Fruit fly (Drosophila melanogaster) whole organism, wandering third instar larva: ENCODE results near the gene AIF.

Experiments
- Abd-B ChIP-seq: fragments of >200 bp; optimal IDR thresholded peaks from 2 replicates; lab custom pipeline; 2017; ENCODE audit warnings: missing biosample characterization, missing genetic modification characterization
- CG32264 ChIP-seq: fragments of 200-800 bp; sonication (Bioruptor generic); optimal IDR thresholded peaks from 2 replicates; lab custom pipeline; 2016; ENCODE audit warnings: missing biosample characterization, missing genetic modification characterization
- CG9705 ChIP-seq: fragments of 200-800 bp; sonication (Bioruptor generic); optimal IDR thresholded peaks from 2 replicates; lab custom pipeline; 2018; ENCODE audit warnings: missing biosample characterization, mild to moderate bottlenecking, missing genetic modification characterization
- Dfd ChIP-seq: fragments of >200 bp; optimal IDR thresholded peaks from 2 replicates; lab custom pipeline; 2017; ENCODE audit warnings: missing biosample characterization, missing genetic modification characterization
- Dif ChIP-seq: fragments of 200-275, 200-300 bp; sonication (Bioruptor generic); optimal IDR thresholded peaks from 2 replicates; lab custom pipeline; 2018; ENCODE audit warnings: missing biosample characterization, missing genetic modification characterization; ENCODE audit not compliant: partially characterized antibody
- GATAd ChIP-seq: sonication (Bioruptor generic); optimal IDR thresholded peaks from 2 replicates; lab custom pipeline; 2016; ENCODE audit warnings: missing biosample characterization, missing genetic modification characterization
- HLH106 ChIP-seq: fragments of 200-800 bp; optimal IDR thresholded peaks from 3 replicates; lab custom pipeline; 2019; ENCODE audit warnings: missing biosample characterization, mild to moderate bottlenecking, missing genetic modification characterization, moderate library complexity
- Hnf4 ChIP-seq: fragments of 200-800 bp; sonication (Bioruptor generic); optimal IDR thresholded peaks from 2 replicates; lab custom pipeline; 2016; ENCODE audit warnings: missing biosample characterization, mild to moderate bottlenecking, missing genetic modification characterization
- Hr78 ChIP-seq: fragments of >200 bp; optimal IDR thresholded peaks from 2 replicates; lab custom pipeline; 2017; ENCODE audit warnings: missing biosample characterization, missing genetic modification characterization
- Jra ChIP-seq: sonication (Bioruptor generic); optimal IDR thresholded peaks from 2 replicates; lab custom pipeline; 2016; ENCODE audit warnings: missing biosample characterization, missing genetic modification characterization
- Mio ChIP-seq: sonication (Bioruptor generic); optimal IDR thresholded peaks from 2 replicates; lab custom pipeline; 2016; ENCODE audit warnings: missing biosample characterization, missing genetic modification characterization
- Myc ChIP-seq: fragments of >200 bp; optimal IDR thresholded peaks from 2 replicates; lab custom pipeline; 2017
- N ChIP-seq: fragments of >200 bp; optimal IDR thresholded peaks from 2 replicates; lab custom pipeline; 2018; ENCODE audit warnings: missing biosample characterization, missing external identifiers, missing genetic modification characterization
- OdsH ChIP-seq: fragments of 200-800 bp; sonication (Bioruptor generic); optimal IDR thresholded peaks from 2 replicates; lab custom pipeline; 2016; ENCODE audit warnings: missing biosample characterization, mild to moderate bottlenecking, missing genetic modification characterization
- Rel ChIP-seq, 2 experiments: fragments of 200-800 bp; sonication (Bioruptor generic) in 1 of 2; optimal IDR thresholded peaks; 2 replicates in 1 of 2; 3 replicates in 1 of 2; lab custom pipeline; 2016 to 2019; ENCODE audit warnings: mild to moderate bottlenecking in 2 of 2, missing biosample characterization in 2 of 2, missing genetic modification characterization in 2 of 2, moderate library complexity in 1 of 2
- Sp1 ChIP-seq: fragments of 200-800 bp; sonication (Bioruptor generic); optimal IDR thresholded peaks from 3 replicates; lab custom pipeline; 2019; ENCODE audit warnings: missing biosample characterization, mild to moderate bottlenecking, missing genetic modification characterization, moderate library complexity
- Vsx2 ChIP-seq: fragments of 200-300, 225-300 bp; sonication (Bioruptor generic); optimal IDR thresholded peaks from 2 replicates; lab custom pipeline; 2018; ENCODE audit warnings: missing biosample characterization, missing genetic modification characterization; ENCODE audit not compliant: partially characterized antibody
- br ChIP-seq: fragments of 200-800 bp; sonication (Bioruptor generic); optimal IDR thresholded peaks from 2 replicates; lab custom pipeline; 2016; ENCODE audit warnings: missing biosample characterization, missing genetic modification characterization
- brk ChIP-seq: fragments of 200-800 bp; sonication (Bioruptor generic); optimal IDR thresholded peaks from 2 replicates; lab custom pipeline; 2016; ENCODE audit warnings: missing biosample characterization, mild to moderate bottlenecking, missing genetic modification characterization
- dl ChIP-seq, 2 experiments: fragments of 175-275, 200-275 bp in 1 of 2; fragments of 200-275 bp in 1 of 2; sonication (Bioruptor generic); optimal IDR thresholded peaks; lab custom pipeline; 2018; ENCODE audit warnings: mild to moderate bottlenecking in 2 of 2, missing biosample characterization in 2 of 2, missing genetic modification characterization in 2 of 2, moderate library complexity in 2 of 2; ENCODE audit not compliant: partially characterized antibody in 2 of 2, insufficient read depth in 1 of 2
- dmrt93B ChIP-seq: fragments of 200-800 bp; sonication (Bioruptor generic); optimal IDR thresholded peaks from 2 replicates; lab custom pipeline; 2018; ENCODE audit warnings: missing biosample characterization, mild to moderate bottlenecking, missing genetic modification characterization
- dsf ChIP-seq: sonication (Bioruptor generic); optimal IDR thresholded peaks from 2 replicates; lab custom pipeline; 2016; ENCODE audit warnings: missing biosample characterization, missing genetic modification characterization, borderline replicate concordance
- ey ChIP-seq: fragments of 200-800 bp; sonication (Bioruptor generic); optimal IDR thresholded peaks from 2 replicates; lab custom pipeline; 2016; ENCODE audit warnings: missing biosample characterization, missing genetic modification characterization
- foxo ChIP-seq, 2 experiments: fragments of 200-800 bp; sonication (Bioruptor generic); optimal IDR thresholded peaks; 2 replicates in 1 of 2; 3 replicates in 1 of 2; lab custom pipeline; 2016 to 2017; ENCODE audit warnings: missing biosample characterization in 2 of 2, missing genetic modification characterization in 2 of 2
- fru ChIP-seq: fragments of 200-800 bp; sonication (Bioruptor generic); optimal IDR thresholded peaks from 3 replicates; lab custom pipeline; 2016; ENCODE audit warnings: missing biosample characterization, mild to moderate bottlenecking, missing genetic modification characterization
- h ChIP-seq: fragments of 200-800 bp; sonication (Bioruptor generic); optimal IDR thresholded peaks from 3 replicates; lab custom pipeline; 2016; ENCODE audit warnings: missing biosample characterization, mild to moderate bottlenecking, missing genetic modification characterization
- jim ChIP-seq: fragments of 175-275, 200-325 bp; sonication (Bioruptor generic); optimal IDR thresholded peaks from 2 replicates; lab custom pipeline; 2016; ENCODE audit warnings: missing biosample characterization, mild to moderate bottlenecking, missing genetic modification characterization
- lola ChIP-seq: fragments of >200 bp; optimal IDR thresholded peaks from 2 replicates; lab custom pipeline; 2017; ENCODE audit warnings: missing biosample characterization, missing genetic modification characterization
- pan ChIP-seq: fragments of >200 bp; optimal IDR thresholded peaks from 2 replicates; lab custom pipeline; 2017
- psq ChIP-seq: fragments of 200-800 bp; sonication (Bioruptor generic); optimal IDR thresholded peaks from 3 replicates; lab custom pipeline; 2017; ENCODE audit warnings: missing biosample characterization, mild to moderate bottlenecking, missing genetic modification characterization, moderate library complexity
- rgr ChIP-seq: fragments of 200-800 bp; sonication (Bioruptor generic); optimal IDR thresholded peaks from 3 replicates; lab custom pipeline; 2016; ENCODE audit warnings: missing biosample characterization, mild to moderate bottlenecking, missing genetic modification characterization
- sage ChIP-seq: fragments of 200-800 bp; sonication (Bioruptor generic); optimal IDR thresholded peaks from 2 replicates; lab custom pipeline; 2016; ENCODE audit warnings: missing biosample characterization, mild to moderate bottlenecking, missing genetic modification characterization
- sv ChIP-seq: fragments of 200-800 bp; sonication (Bioruptor generic); optimal IDR thresholded peaks from 3 replicates; lab custom pipeline; 2016; ENCODE audit warnings: missing biosample characterization, missing genetic modification characterization
- tai ChIP-seq: sonication (Bioruptor generic); optimal IDR thresholded peaks from 2 replicates; lab custom pipeline; 2016; ENCODE audit warnings: missing biosample characterization, missing genetic modification characterization
- usp ChIP-seq: fragments of >200 bp; optimal IDR thresholded peaks from 2 replicates; lab custom pipeline; 2017; ENCODE audit warnings: missing biosample characterization, missing genetic modification characterization

AIF gene

DNA sequence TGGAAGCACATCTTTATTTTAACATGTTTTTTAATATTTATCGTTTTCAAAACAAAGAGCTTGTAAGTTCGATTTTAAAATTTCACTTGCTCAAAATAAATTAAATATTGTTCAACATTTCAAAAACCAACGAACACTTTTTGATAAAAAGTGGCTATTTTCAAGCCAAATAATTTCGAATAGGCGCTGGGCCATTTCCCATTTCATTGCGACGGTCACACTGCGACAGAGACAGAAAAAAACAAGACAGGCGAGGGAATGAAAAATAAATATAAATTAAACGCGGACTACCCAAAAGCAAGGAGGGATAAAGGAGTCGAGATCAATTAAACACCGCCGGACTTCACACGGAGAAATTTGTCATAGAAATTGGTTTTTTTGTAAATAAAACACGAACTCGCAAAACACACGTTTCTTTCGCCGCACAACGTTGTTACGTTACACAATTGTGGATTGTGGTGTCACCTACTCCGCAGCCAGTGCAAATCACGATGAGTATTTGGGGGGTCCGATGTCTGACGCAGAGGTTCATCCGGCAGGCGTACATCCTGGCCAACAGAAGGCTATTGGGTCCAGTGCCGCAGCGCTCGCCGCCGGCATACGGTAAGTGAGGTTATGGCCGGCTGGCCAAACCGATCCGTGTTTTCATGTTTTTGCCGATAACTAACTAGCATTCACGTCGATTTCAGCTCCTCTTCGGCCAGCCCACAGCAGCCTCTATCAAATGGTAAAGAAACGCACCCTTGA, at the start of gene AIF:
Gene AIF, plus strand, starts transcription at position 211 of the 747 bp plus-strand sequence.
- TF ChIP-seq HLH106 (tag; lab: Kevin White, UChicago) (no peak), Myc (lab: Kevin White, UChicago) (peak; percentile 44), pan (lab: Kevin White, UChicago) (no peak)

DNA sequence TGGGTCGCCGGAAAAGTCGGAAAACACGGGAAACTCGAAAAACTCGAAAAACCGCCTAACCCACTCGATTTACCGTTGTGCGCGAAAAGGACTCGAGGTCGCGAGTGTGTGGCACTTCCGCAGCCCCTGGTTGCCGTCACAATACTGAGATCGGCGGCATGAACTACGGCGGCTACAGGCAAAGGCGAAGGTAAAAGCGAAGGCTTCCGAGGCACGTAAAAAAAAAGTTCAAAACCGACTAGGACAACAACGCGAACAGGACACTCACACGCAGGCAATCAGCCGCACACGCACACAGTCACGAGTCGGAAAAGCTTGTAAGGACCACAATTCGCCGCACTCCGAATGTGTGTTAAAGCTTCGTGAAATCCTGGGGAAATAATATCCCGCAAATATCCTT, 41.8 kb upstream of the AIF start, which contains the start of gene dpr3:
Gene dpr3, minus strand, starts transcription at position 133 of the 400 bp plus-strand sequence.
- TF ChIP-seq Hr78 (no peak), Abd-B (GFP tag; lab: Kevin White, UChicago) (no peak), fru (no peak), Dfd (no peak), OdsH (GFP tag; lab: Kevin White, UChicago) (no peak), lola (no peak), jim (no peak), dl (GFP tag; optimal IDR thresholded peaks at IDR 0.05; lab: Kevin White, UChicago; ENCODE audit: insufficient read depth in 1 of 2, partially characterized antibody in 2 of 2) (no peak), psq (GFP tag; lab: Kevin White, UChicago) (no peak), pan (lab: Kevin White, UChicago) (no peak), usp (GFP tag; lab: Kevin White, UChicago) (no peak), sv (GFP tag; lab: Kevin White, UChicago) (no peak), tai (GFP tag; lab: Kevin White, UChicago) (no peak), rgr (GFP tag; lab: Kevin White, UChicago) (no peak), Vsx2 (GFP tag; lab: Kevin White, UChicago) (no peak), CG32264 (GFP tag; lab: Kevin White, UChicago) (no peak)

dm6 chr2L:2110350-2110888, 41.1 kb upstream of the AIF start:
- TF ChIP-seq br (no peak), sv (GFP tag; lab: Kevin White, UChicago) (no peak), CG32264 (GFP tag; lab: Kevin White, UChicago) (no peak), Myc (lab: Kevin White, UChicago) (peak; percentile 41)
- TF ChIP-seq, all 38 proteins: peak for 1

DNA sequence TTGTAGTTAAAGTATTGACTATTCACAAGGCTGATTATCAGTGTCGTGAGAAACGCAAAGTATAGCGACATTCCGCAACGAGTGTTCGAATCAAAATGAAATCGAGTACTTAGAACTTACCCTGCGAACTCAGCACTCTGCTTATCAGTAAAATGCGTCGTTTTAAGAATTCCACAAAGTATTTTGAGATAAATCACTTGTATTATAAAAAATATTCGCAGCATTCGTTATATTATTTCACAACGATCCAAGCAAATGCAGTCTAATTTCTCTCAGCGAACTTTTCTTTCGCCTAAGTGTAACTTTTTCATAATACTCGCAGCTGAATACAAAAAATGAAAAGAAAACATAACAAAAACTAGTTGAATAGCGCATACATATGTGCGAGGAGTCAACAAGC, 22.4 kb upstream of the AIF start, which contains the start of gene CG4259:
Gene CG4259, minus strand, starts transcription at position 101 of the 400 bp plus-strand sequence.
- no peak for TF ChIP-seq h
- no peak for TF ChIP-seq Dfd
- TF ChIP-seq Dif (GFP tag; lab: Kevin White, UChicago), result no peak

DNA sequence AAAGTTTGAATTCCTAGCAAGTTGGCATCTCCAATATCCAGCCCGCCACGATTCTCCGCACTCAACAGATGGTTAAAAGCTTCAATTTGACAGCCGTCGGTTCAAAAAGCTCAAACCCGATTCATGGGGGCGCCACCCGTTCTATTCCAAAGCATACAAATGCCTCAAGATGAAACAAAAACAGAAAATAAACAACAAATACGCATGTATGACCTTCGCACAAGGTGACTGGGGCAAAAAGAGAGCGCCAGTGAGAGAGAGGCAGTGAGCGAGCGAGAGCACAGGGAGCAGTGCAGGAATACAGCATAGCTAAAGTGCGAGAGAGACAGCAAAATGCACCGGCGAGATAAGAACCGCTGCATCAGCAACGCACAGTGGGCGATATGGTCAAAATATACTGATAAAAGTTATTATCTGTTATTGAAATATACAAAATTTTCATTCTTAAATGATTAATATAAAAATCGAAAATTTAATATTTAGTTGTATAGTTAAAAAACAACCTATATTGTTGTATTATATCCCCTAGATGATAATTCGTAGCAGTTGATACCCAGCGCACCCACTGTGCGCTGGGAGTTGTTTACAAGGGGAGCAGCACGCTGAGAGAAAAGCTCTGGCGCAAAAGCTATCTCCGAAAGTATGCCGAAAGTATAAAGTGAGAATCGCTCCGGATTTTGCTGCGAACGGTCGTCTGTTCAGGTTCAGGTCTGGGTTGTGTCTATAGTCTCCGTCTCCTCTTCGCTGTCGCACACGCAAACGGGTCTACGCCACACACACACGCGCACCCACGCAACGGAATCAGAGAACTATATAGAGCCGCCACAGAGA, 21.2 kb upstream of the AIF start, which contains the start of gene Glyp:
Gene Glyp, plus strand, starts transcription at position 657 of the 831 bp plus-strand sequence.
- TF ChIP-seq fru, result peak; percentile 97
- TF ChIP-seq Hnf4, result peak; percentile 86
- peak; percentile 97 for TF ChIP-seq h
- peak; percentile 81 for TF ChIP-seq dsf (GFP tag; lab: Kevin White, UChicago)
- TF ChIP-seq psq (GFP tag; lab: Kevin White, UChicago), result peak; percentile 96
- peak; percentile 99 for TF ChIP-seq Dif (GFP tag; lab: Kevin White, UChicago)
- TF ChIP-seq dl (GFP tag; optimal IDR thresholded peaks at IDR 0.05; lab: Kevin White, UChicago; ENCODE audit: insufficient read depth in 1 of 2, partially characterized antibody in 2 of 2), result peak; percentile 95 to 97
- TF ChIP-seq rgr (GFP tag; lab: Kevin White, UChicago), result peak; percentile 98
- peak; percentile 79 to 99 for TF ChIP-seq foxo (GFP tag; optimal IDR thresholded peaks at IDR 0.05; lab: Kevin White, UChicago)
- TF ChIP-seq ey (GFP tag; lab: Kevin White, UChicago), result peak; percentile 91
- no peak for TF ChIP-seq pan (lab: Kevin White, UChicago)
- peak; percentile 88 for TF ChIP-seq sage (GFP tag; lab: Kevin White, UChicago)
- TF ChIP-seq Rel (GFP tag; optimal IDR thresholded peaks at IDR 0.05; lab: Kevin White, UChicago), result peak; percentile 98
- peak; percentile 89 for TF ChIP-seq Rel (tag; optimal IDR thresholded peaks at IDR 0.05; lab: Kevin White, UChicago)
- TF ChIP-seq lola, result no peak
- TF ChIP-seq GATAd (GFP tag; lab: Kevin White, UChicago), result peak; percentile 62
- TF ChIP-seq Vsx2 (GFP tag; lab: Kevin White, UChicago), result peak; percentile 96
- TF ChIP-seq Mio (GFP tag; lab: Kevin White, UChicago), result peak; percentile 38
- TF ChIP-seq OdsH (GFP tag; lab: Kevin White, UChicago), result peak; percentile 98
- peak; percentile 62 for TF ChIP-seq jim
- peak; percentile 75 for TF ChIP-seq Jra
- TF ChIP-seq Sp1 (GFP tag; lab: Kevin White, UChicago), result peak; percentile 99
- no peak for TF ChIP-seq tai (GFP tag; lab: Kevin White, UChicago)
- no peak for TF ChIP-seq usp (GFP tag; lab: Kevin White, UChicago)
- TF ChIP-seq dmrt93B (GFP tag; lab: Kevin White, UChicago), result peak; percentile 94
- peak; percentile 94 for TF ChIP-seq br
- TF ChIP-seq HLH106 (tag; lab: Kevin White, UChicago), result peak; percentile 98
- no peak for TF ChIP-seq N (GFP tag; lab: Kevin White, UChicago)
- TF ChIP-seq brk, result peak; percentile 96
- peak; percentile 97 for TF ChIP-seq CG9705 (GFP tag; lab: Kevin White, UChicago)
